Worm (Caenorhabditis elegans): ENCODE measurements around the gene rfip-1.
A peak's percentile ranks its signal among the peaks of the same experiment; 100 is the strongest.

The rfip-1 gene

ce11 chrII:5936009-5936408, 51.7 kb downstream of the rfip-1 start:
- TF ChIP-seq snpc-4 (tag; optimal IDR thresholded peaks at IDR 0.05) (no peak), fkh-4 (tag; optimal IDR thresholded peaks at IDR 0.05; ENCODE audit: borderline replicate concordance) (no peak), hpl-2 (GFP tag; optimal IDR thresholded peaks at IDR 0.05) (no peak), ama-1 (optimal IDR thresholded peaks at IDR 0.05) (no peak), mef-2 (tag; optimal IDR thresholded peaks at IDR 0.05) (no peak), unc-30 (tag; optimal IDR thresholded peaks at IDR 0.05) (no peak), C34B4.2 (tag; optimal IDR thresholded peaks at IDR 0.05) (no peak), ceh-82 (tag; optimal IDR thresholded peaks at IDR 0.05) (no peak), swsn-7 (tag; optimal IDR thresholded peaks at IDR 0.05) (no peak), pqm-1 (tag; optimal IDR thresholded peaks at IDR 0.05) (no peak), ceh-90 (tag; optimal IDR thresholded peaks at IDR 0.05) (no peak), vab-15 (tag; optimal IDR thresholded peaks at IDR 0.05) (no peak), egl-13 (tag; optimal IDR thresholded peaks at IDR 0.05) (no peak), F16B12.6 (tag; optimal IDR thresholded peaks at IDR 0.05) (no peak), ceh-63 (GFP tag; optimal IDR thresholded peaks at IDR 0.05) (no peak), aha-1 (tag; optimal IDR thresholded peaks at IDR 0.05) (no peak), nhr-71 (tag; optimal IDR thresholded peaks at IDR 0.05) (no peak), ceh-88 (GFP tag; IDR thresholded peaks at IDR 0.05) (no peak), nhr-76 (tag; optimal IDR thresholded peaks at IDR 0.05) (no peak), ceh-8 (GFP tag; optimal IDR thresholded peaks at IDR 0.05) (no peak), mdl-1 (tag; optimal IDR thresholded peaks at IDR 0.05) (no peak), Y116A8C.19 (tag; optimal IDR thresholded peaks at IDR 0.05; ENCODE audit: borderline replicate concordance) (no peak), efl-1 (optimal IDR thresholded peaks at IDR 0.05) (no peak), efl-1 (GFP tag; optimal IDR thresholded peaks at IDR 0.05 in 1 of 2) (peak in 1 of 2 experiments; percentile 68), lin-35 (GFP tag; optimal IDR thresholded peaks at IDR 0.05) (peak in 1 of 2 experiments; percentile 63), elt-2 (tag; optimal IDR thresholded peaks at IDR 0.05) (peak; percentile 74), fos-1 (tag; optimal IDR thresholded peaks at IDR 0.05) (no peak), ztf-11 (tag; optimal IDR thresholded peaks at IDR 0.05) (no peak), C04F5.9 (tag; optimal IDR thresholded peaks at IDR 0.05) (no peak), elt-3 (tag; optimal IDR thresholded peaks at IDR 0.05) (no peak), nhr-85 (tag) (no peak), ets-5 (GFP tag; IDR thresholded peaks at IDR 0.05) (no peak), nhr-77 (tag; optimal IDR thresholded peaks at IDR 0.05) (no peak), lir-3 (tag; optimal IDR thresholded peaks at IDR 0.05; ENCODE audit: poor library complexity) (no peak), nhr-237 (tag; optimal IDR thresholded peaks at IDR 0.05) (no peak), C16A3.4 (tag; optimal IDR thresholded peaks at IDR 0.05) (no peak), unc-130 (tag; optimal IDR thresholded peaks at IDR 0.05) (no peak), lin-39 (tag; optimal IDR thresholded peaks at IDR 0.05) (no peak), lsy-2 (tag; optimal IDR thresholded peaks at IDR 0.05) (peak in 1 of 2 experiments; percentile 23), lin-14 (GFP tag; optimal IDR thresholded peaks at IDR 0.05) (peak; percentile 20), unc-98 (GFP tag; IDR thresholded peaks at IDR 0.05) (no peak)

- TF ChIP-seq ama-1 (optimal IDR thresholded peaks at IDR 0.05) (no peak), sox-4 (tag; optimal IDR thresholded peaks at IDR 0.05) (no peak), alr-1 (tag; optimal IDR thresholded peaks at IDR 0.05; ENCODE audit: borderline replicate concordance) (no peak), lin-15B (tag; optimal IDR thresholded peaks at IDR 0.05) (no peak), ets-5 (GFP tag; IDR thresholded peaks at IDR 0.05) (no peak), nhr-85 (tag) (peak; percentile 3), ceh-8 (GFP tag; optimal IDR thresholded peaks at IDR 0.05) (no peak), hpl-2 (GFP tag; optimal IDR thresholded peaks at IDR 0.05) (no peak), dsc-1 (tag; optimal IDR thresholded peaks at IDR 0.05) (no peak), efl-1 (optimal IDR thresholded peaks at IDR 0.05) (no peak), efl-1 (GFP tag; optimal IDR thresholded peaks at IDR 0.05 in 1 of 2) (peak in 1 of 2 experiments; percentile 56), blmp-1 (tag; optimal IDR thresholded peaks at IDR 0.05) (no peak), ces-1 (GFP tag; optimal IDR thresholded peaks at IDR 0.05) (no peak), nhr-28 (tag; optimal IDR thresholded peaks at IDR 0.05) (no peak), swsn-7 (tag; optimal IDR thresholded peaks at IDR 0.05) (no peak), ztf-11 (tag; optimal IDR thresholded peaks at IDR 0.05) (no peak), elt-2 (tag; optimal IDR thresholded peaks at IDR 0.05) (no peak), nhr-77 (tag; optimal IDR thresholded peaks at IDR 0.05) (no peak), isw-1 (GFP tag; IDR thresholded peaks at IDR 0.05) (no peak), tlp-1 (tag; optimal IDR thresholded peaks at IDR 0.05) (no peak), unc-62 (GFP tag; optimal IDR thresholded peaks at IDR 0.05) (no peak), rnt-1 (tag; optimal IDR thresholded peaks at IDR 0.05) (peak; percentile 18), nhr-19 (GFP tag; conservative IDR thresholded peaks at IDR 0.05) (no peak), irx-1 (tag; optimal IDR thresholded peaks at IDR 0.05) (no peak), pax-3 (tag; optimal IDR thresholded peaks at IDR 0.05) (no peak)
These were observed 56.5 kb downstream of the rfip-1 start, which contains the start of gene F28B12.6 for ce11 chrII:5940815-5941214. Gene F28B12.6, plus strand, starts transcription at chrII:5940863.
